Fruit fly (Drosophila melanogaster) whole organism, adult: Measurements from ENCODE around the gene CG5225.
A peak's percentile ranks its signal among the peaks of the same experiment; 100 is the strongest.
"Not testable (repeated sequence)": the region's sequence is repeated elsewhere in the genome, so short reads cannot be mapped to it uniquely, and the experiment has no call there.

Experiments
- CG11617 ChIP-seq: fragments of 200-800 bp; sonication (Bioruptor generic); optimal IDR thresholded peaks from 2 replicates; lab custom pipeline; 2017; ENCODE audit warnings: mild to moderate bottlenecking, missing biosample characterization, missing genetic modification reagents, missing genetic modification characterization
- CG12768 ChIP-seq: fragments of 200-800 bp; sonication (Bioruptor generic); optimal IDR thresholded peaks from 2 replicates; lab custom pipeline; 2017; ENCODE audit warnings: missing biosample characterization, missing genetic modification characterization, mild to moderate bottlenecking, moderate library complexity, missing genetic modification reagents
- CG14711 ChIP-seq: fragments of 200-800 bp; sonication (Bioruptor generic); optimal IDR thresholded peaks from 2 replicates; lab custom pipeline; 2018; ENCODE audit warnings: missing biosample characterization, mild to moderate bottlenecking, missing genetic modification characterization, moderate library complexity
- CG1620 ChIP-seq: fragments of 200-800 bp; sonication (Bioruptor generic); optimal IDR thresholded peaks from 2 replicates; lab custom pipeline; 2016; ENCODE audit warnings: missing biosample characterization, missing genetic modification characterization
- CG33017 ChIP-seq: fragments of 200-800 bp; sonication (Bioruptor generic); optimal IDR thresholded peaks from 2 replicates; lab custom pipeline; 2018; ENCODE audit warnings: missing biosample characterization, mild to moderate bottlenecking, missing genetic modification characterization, moderate library complexity
- CG5204 ChIP-seq: fragments of 200-800 bp; sonication (Bioruptor generic); optimal IDR thresholded peaks from 2 replicates; lab custom pipeline; 2016; ENCODE audit warnings: missing biosample characterization, missing genetic modification characterization
- CG7045 ChIP-seq: fragments of 200-800 bp; sonication (Bioruptor generic); optimal IDR thresholded peaks from 2 replicates; lab custom pipeline; 2017; ENCODE audit warnings: missing biosample characterization, mild to moderate bottlenecking, missing genetic modification characterization
- CG7101 ChIP-seq: fragments of 200-800 bp; sonication (Bioruptor generic); optimal IDR thresholded peaks from 2 replicates; lab custom pipeline; 2018; ENCODE audit warnings: missing biosample characterization, mild to moderate bottlenecking, missing genetic modification characterization, moderate library complexity
- Clk ChIP-seq: fragments of 200-800 bp; sonication (Bioruptor generic); optimal IDR thresholded peaks from 2 replicates; lab custom pipeline; 2017; ENCODE audit warnings: missing biosample characterization, missing genetic modification characterization
- Crg-1 ChIP-seq: fragments of 200-800 bp; sonication (Bioruptor generic); optimal IDR thresholded peaks from 2 replicates; lab custom pipeline; 2016; ENCODE audit warnings: missing biosample characterization, missing genetic modification characterization
- Hr96 ChIP-seq: fragments of 200-800 bp; sonication (Bioruptor generic); optimal IDR thresholded peaks from 2 replicates; lab custom pipeline; 2016; ENCODE audit warnings: missing biosample characterization, missing genetic modification characterization
- Mnt ChIP-seq: fragments of 200-800 bp; sonication (Bioruptor generic); optimal IDR thresholded peaks from 2 replicates; lab custom pipeline; 2016; ENCODE audit warnings: missing biosample characterization, mild to moderate bottlenecking, missing genetic modification characterization
- bab1 ChIP-seq: fragments of 200-800 bp; sonication (Bioruptor generic); optimal IDR thresholded peaks from 3 replicates; lab custom pipeline; 2019; ENCODE audit warnings: missing biosample characterization, mild to moderate bottlenecking, missing genetic modification characterization, moderate library complexity
- cic ChIP-seq: fragments of 200-800 bp; sonication (Bioruptor generic); optimal IDR thresholded peaks from 2 replicates; lab custom pipeline; 2017; ENCODE audit warnings: missing biosample characterization, mild to moderate bottlenecking, missing genetic modification characterization, moderate library complexity
- cnc ChIP-seq, 2 experiments: fragments of >200 bp; optimal IDR thresholded peaks; 2 replicates each; lab custom pipeline; 2017
- kay ChIP-seq: fragments of 200-800 bp; sonication (Bioruptor generic); peaks from one replicate; lab custom pipeline; 2016; ENCODE audit warnings: missing biosample characterization, missing genetic modification characterization, borderline replicate concordance
- ovo ChIP-seq: fragments of 200-800 bp; sonication (Bioruptor generic); optimal IDR thresholded peaks from 2 replicates; lab custom pipeline; 2016; ENCODE audit warnings: missing biosample characterization, missing genetic modification characterization
- pad ChIP-seq: fragments of 200-800 bp; sonication (Bioruptor generic); optimal IDR thresholded peaks from 3 replicates; lab custom pipeline; 2017; ENCODE audit warnings: missing biosample characterization, missing genetic modification characterization, mild to moderate bottlenecking, moderate library complexity, missing genetic modification reagents
- tj ChIP-seq: fragments of 200-800 bp; sonication (Bioruptor generic); optimal IDR thresholded peaks from 3 replicates; lab custom pipeline; 2017; ENCODE audit warnings: missing biosample characterization, mild to moderate bottlenecking, missing genetic modification characterization, moderate library complexity
- toe ChIP-seq: fragments of 200-800 bp; sonication (Bioruptor generic); optimal IDR thresholded peaks from 2 replicates; lab custom pipeline; 2016; ENCODE audit warnings: missing biosample characterization, missing genetic modification characterization

Gene CG5225

DNA sequence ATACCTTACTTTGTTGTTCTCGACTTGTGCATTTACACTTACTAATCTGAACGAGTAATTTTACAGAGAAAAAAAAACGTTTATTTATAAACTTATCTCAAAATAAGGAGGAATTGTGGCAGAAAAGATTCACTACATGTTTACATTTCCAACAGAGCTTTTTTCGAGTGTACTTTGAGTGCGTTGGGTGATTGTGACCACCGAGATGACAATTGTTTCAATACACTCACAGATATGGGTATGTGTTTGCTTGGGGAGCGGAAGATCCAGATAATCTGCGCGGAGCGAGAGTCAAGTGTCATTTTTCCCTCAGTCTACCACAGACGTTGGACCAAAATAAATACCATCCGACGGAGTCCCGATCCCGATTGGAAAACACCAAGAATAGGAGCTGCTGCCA lies 35.8 kb upstream of the CG5225 start, which contains the start of gene CG31274:
CG31274 (plus strand) TSS at position 301 of the 400 bp plus-strand sequence.
- not testable (repeated sequence) for TF ChIP-seq CG7045 (GFP tag; lab: Kevin White, UChicago); cic (GFP tag; lab: Kevin White, UChicago); Hr96

- TF ChIP-seq CG33017 (tag; lab: Kevin White, UChicago), result no peak
- no peak for TF ChIP-seq tj
- no peak for TF ChIP-seq Clk (GFP tag; lab: Kevin White, UChicago)
- no peak for TF ChIP-seq CG11617
- peak; percentile 7 for TF ChIP-seq ovo (GFP tag; lab: Kevin White, UChicago)
- peak; percentile 24 for TF ChIP-seq toe
- peak; percentile 13 for TF ChIP-seq Mnt
- TF ChIP-seq bab1, result peak; percentile 49
- TF ChIP-seq kay (GFP tag; lab: Kevin White, UChicago), result peak; percentile 62
- no peak for TF ChIP-seq Crg-1
- no peak for TF ChIP-seq CG1620 (GFP tag; lab: Kevin White, UChicago)
- no peak for TF ChIP-seq CG14711 (tag; lab: Kevin White, UChicago)
- peak; percentile 8 for TF ChIP-seq pad (GFP tag; lab: Kevin White, UChicago)
- TF ChIP-seq CG12768 (GFP tag; lab: Kevin White, UChicago), result no peak
Observed at dm6 chr3R:16996059-16996959, 32.2 kb upstream of the CG5225 start, which contains the start of the genes EMC2A and CG3534. TSS of gene EMC2A (minus strand) at chr3R:16996071. TSS of gene CG3534 (plus strand) at chr3R:16996446.

- peak; percentile 87 for TF ChIP-seq cic (GFP tag; lab: Kevin White, UChicago)
- TF ChIP-seq bab1, result peak; percentile 45
- TF ChIP-seq kay (GFP tag; lab: Kevin White, UChicago), result peak; percentile 94
- no peak for TF ChIP-seq ovo (GFP tag; lab: Kevin White, UChicago)
- no peak for TF ChIP-seq CG5204 (GFP tag; lab: Kevin White, UChicago)
- TF ChIP-seq Crg-1, result peak; percentile 19
- TF ChIP-seq Hr96, result peak; percentile 25
- no peak for TF ChIP-seq CG33017 (tag; lab: Kevin White, UChicago)
- TF ChIP-seq Clk (GFP tag; lab: Kevin White, UChicago), result no peak
- no peak for TF ChIP-seq CG11617
- TF ChIP-seq CG7045 (GFP tag; lab: Kevin White, UChicago), result no peak
- TF ChIP-seq CG1620 (GFP tag; lab: Kevin White, UChicago), result peak; percentile 26
- TF ChIP-seq tj, result no peak
- peak; percentile 20 for TF ChIP-seq CG7101
- no peak for TF ChIP-seq pad (GFP tag; lab: Kevin White, UChicago)
- peak; percentile 44 for TF ChIP-seq Mnt
- peak; percentile 73 for TF ChIP-seq CG12768 (GFP tag; lab: Kevin White, UChicago)
- TF ChIP-seq toe, result no peak
- TF ChIP-seq CG14711 (tag; lab: Kevin White, UChicago), result no peak
- no peak for TF ChIP-seq cnc (optimal IDR thresholded peaks at IDR 0.05; lab: Kevin White, UChicago)
Observed at dm6 chr3R:17002218-17003110, 26.0 kb upstream of the CG5225 start, which contains the start of the genes Sf3a1 and Irc. TSS of gene Sf3a1 (minus strand) at chr3R:17002355. TSS of gene Irc (plus strand) at chr3R:17002875.

dm6 chr3R:17003468-17003867 lies 25.0 kb upstream of the CG5225 start:
- TF ChIP-seq toe, result no peak
- TF ChIP-seq Crg-1, result no peak
- no peak for TF ChIP-seq tj
- TF ChIP-seq Mnt, result no peak
- TF ChIP-seq CG7045 (GFP tag; lab: Kevin White, UChicago), result no peak
- TF ChIP-seq Hr96, result no peak
- TF ChIP-seq CG1620 (GFP tag; lab: Kevin White, UChicago), result no peak
- TF ChIP-seq CG12768 (GFP tag; lab: Kevin White, UChicago), result no peak
- no peak for TF ChIP-seq ovo (GFP tag; lab: Kevin White, UChicago)
- TF ChIP-seq Clk (GFP tag; lab: Kevin White, UChicago), result no peak
- TF ChIP-seq kay (GFP tag; lab: Kevin White, UChicago), result no peak
- no peak for TF ChIP-seq pad (GFP tag; lab: Kevin White, UChicago)
- TF ChIP-seq CG33017 (tag; lab: Kevin White, UChicago), result no peak
- TF ChIP-seq CG11617, result no peak
- TF ChIP-seq bab1, result no peak

DNA sequence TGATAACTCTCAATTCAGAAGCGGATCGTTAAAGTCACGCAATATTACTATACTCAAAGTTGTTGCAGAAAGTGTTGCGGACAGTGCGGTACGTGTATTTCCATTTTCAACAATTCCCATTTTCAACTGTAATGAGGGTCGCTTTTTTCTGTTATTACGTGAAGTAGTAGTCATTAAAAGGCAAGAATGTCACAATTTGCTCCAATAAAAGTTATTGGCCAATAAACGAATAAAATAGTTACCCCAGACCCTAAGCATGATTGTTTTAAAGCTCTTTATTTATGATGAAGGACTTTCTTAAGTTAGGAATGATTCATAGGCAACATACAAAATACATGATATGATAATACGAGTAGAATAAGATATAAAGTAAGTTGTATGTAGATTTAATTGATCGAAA lies 21.2 kb upstream of the CG5225 start:
- TF ChIP-seq toe, result no peak
- no peak for TF ChIP-seq CG12768 (GFP tag; lab: Kevin White, UChicago)
- no peak for TF ChIP-seq Crg-1
- TF ChIP-seq Mnt, result no peak
- TF ChIP-seq pad (GFP tag; lab: Kevin White, UChicago), result no peak
